Worm (Caenorhabditis elegans) whole organism, late embryonic: ENCODE results near the gene ztf-22.
A peak's percentile ranks its signal among the peaks of the same experiment; 100 is the strongest.

Experiments
- C08G9.2 ChIP-seq: sonication (generic microtip); optimal IDR thresholded peaks from 2 replicates; lab custom pipeline; 2016; ENCODE audit warnings: mild to moderate bottlenecking, missing genetic modification characterization, moderate library complexity, missing compliant biosample characterization
- K09A11.1 ChIP-seq: sonication (generic microtip); optimal IDR thresholded peaks from 2 replicates; lab custom pipeline; 2017; ENCODE audit warnings: antibody characterized with exemption, mild to moderate bottlenecking, missing genetic modification characterization, missing compliant biosample characterization; ENCODE audit not compliant: insufficient read depth
- ceh-14 ChIP-seq: sonication (generic microtip); optimal IDR thresholded peaks from 2 replicates; lab custom pipeline; 2016; ENCODE audit warnings: missing genotype, missing genetic modification characterization, missing compliant biosample characterization
- ceh-18 ChIP-seq: sonication (generic microtip); optimal IDR thresholded peaks from 2 replicates; lab custom pipeline; 2016; ENCODE audit warnings: missing genetic modification characterization, missing compliant biosample characterization
- ceh-19 ChIP-seq: fragments of 200-800 bp; sonication (Bioruptor generic); optimal IDR thresholded peaks from 2 replicates; lab custom pipeline; 2018; ENCODE audit warnings: mild to moderate bottlenecking, missing genetic modification characterization, missing compliant biosample characterization
- ceh-22 ChIP-seq: sonication (generic microtip); optimal IDR thresholded peaks from 2 replicates; lab custom pipeline; 2017; ENCODE audit warnings: missing biosample characterization, missing genetic modification characterization
- ceh-24 ChIP-seq: sonication (generic microtip); optimal IDR thresholded peaks from 2 replicates; lab custom pipeline; 2016; ENCODE audit warnings: mild to moderate bottlenecking, missing genetic modification characterization, missing compliant biosample characterization
- ceh-30 ChIP-seq: fragments of 150-350 bp; optimal IDR thresholded peaks from 2 replicates; lab custom pipeline; 2014; ENCODE audit warnings: missing biosample characterization, missing genetic modification characterization
- ceh-31 ChIP-seq: sonication (generic microtip); optimal IDR thresholded peaks from 2 replicates; lab custom pipeline; 2016; ENCODE audit warnings: missing genetic modification characterization, missing compliant biosample characterization
- ceh-45 ChIP-seq: fragments of 200-800 bp; sonication (Bioruptor generic); IDR thresholded peaks from 2 replicates; pipeline ENCODE4 v1.3.6; 2022; ENCODE audit warnings: missing genetic modification reagents, missing genetic modification characterization, missing compliant biosample characterization
- ceh-48 ChIP-seq: sonication (generic microtip); optimal IDR thresholded peaks from 2 replicates; lab custom pipeline; 2016; ENCODE audit warnings: missing genetic modification characterization, inconsistent platforms, missing compliant biosample characterization
- ceh-6 ChIP-seq: fragments of 200-800 bp; sonication (Bioruptor generic); optimal IDR thresholded peaks from 2 replicates; lab custom pipeline; 2018; ENCODE audit warnings: mild to moderate bottlenecking, missing genetic modification characterization, missing compliant biosample characterization
- elt-2 ChIP-seq: sonication (generic microtip); optimal IDR thresholded peaks from 2 replicates; lab custom pipeline; 2016; ENCODE audit warnings: missing genetic modification reagents, missing genetic modification characterization, missing compliant biosample characterization
- elt-4 ChIP-seq: sonication (generic microtip); optimal IDR thresholded peaks from 2 replicates; lab custom pipeline; 2016; ENCODE audit warnings: missing genetic modification characterization, missing compliant biosample characterization
- ets-4 ChIP-seq: sonication (generic microtip); optimal IDR thresholded peaks from 2 replicates; lab custom pipeline; 2016; ENCODE audit warnings: missing genetic modification characterization, missing compliant biosample characterization
- eyg-1 ChIP-seq: sonication (generic microtip); optimal IDR thresholded peaks from 2 replicates; lab custom pipeline; 2016; ENCODE audit warnings: missing genotype, missing genetic modification characterization, missing compliant biosample characterization
- fkh-6 ChIP-seq: sonication (generic microtip); optimal IDR thresholded peaks from 2 replicates; lab custom pipeline; 2016; ENCODE audit warnings: missing genetic modification characterization, missing compliant biosample characterization
- hlh-13 ChIP-seq: fragments of 200-800 bp; sonication (Bioruptor generic); optimal IDR thresholded peaks from 2 replicates; lab custom pipeline; 2018; ENCODE audit warnings: mild to moderate bottlenecking, missing genetic modification characterization, missing compliant biosample characterization
- hlh-30 ChIP-seq: sonication (generic microtip); optimal IDR thresholded peaks from 2 replicates; lab custom pipeline; 2017; ENCODE audit warnings: antibody characterized with exemption, missing genetic modification characterization, missing compliant biosample characterization; ENCODE audit not compliant: insufficient read depth
- hlh-6 ChIP-seq: sonication (generic microtip); optimal IDR thresholded peaks from 2 replicates; lab custom pipeline; 2016; ENCODE audit warnings: missing genotype, missing genetic modification characterization, missing compliant biosample characterization
- hlh-8 ChIP-seq: sonication (generic microtip); optimal IDR thresholded peaks from 2 replicates; lab custom pipeline; 2016; ENCODE audit warnings: missing genotype, missing genetic modification characterization, missing compliant biosample characterization
- lim-6 ChIP-seq: sonication (generic microtip); optimal IDR thresholded peaks from 2 replicates; lab custom pipeline; 2016; ENCODE audit warnings: missing genetic modification characterization, missing compliant biosample characterization
- mec-3 ChIP-seq: sonication (generic microtip); optimal IDR thresholded peaks from 2 replicates; lab custom pipeline; 2016; ENCODE audit warnings: borderline replicate concordance, missing genetic modification characterization, missing compliant biosample characterization
- nhr-11 ChIP-seq: fragments of 150-350 bp; optimal IDR thresholded peaks from 2 replicates; lab custom pipeline; 2014; ENCODE audit warnings: missing biosample characterization, missing genetic modification characterization
- nhr-232 ChIP-seq: sonication (generic microtip); optimal IDR thresholded peaks from 2 replicates; lab custom pipeline; 2016; ENCODE audit warnings: missing genetic modification characterization, missing compliant biosample characterization
- pag-3 ChIP-seq: sonication (generic microtip); optimal IDR thresholded peaks from 2 replicates; lab custom pipeline; 2016; ENCODE audit warnings: missing compliant biosample characterization, missing genetic modification characterization, borderline replicate concordance
- pat-9 ChIP-seq: fragments of 200-800 bp; sonication (Bioruptor generic); optimal IDR thresholded peaks from 2 replicates; lab custom pipeline; 2018; ENCODE audit warnings: mild to moderate bottlenecking, missing genetic modification characterization, moderate library complexity, missing compliant biosample characterization
- pax-1 ChIP-seq: fragments of 150-350 bp; optimal IDR thresholded peaks from 2 replicates; lab custom pipeline; 2014; ENCODE audit warnings: missing biosample characterization, missing genetic modification characterization
- pha-4 ChIP-seq: fragments of 150-350 bp; optimal IDR thresholded peaks from 2 replicates; lab custom pipeline; 2018; ENCODE audit warnings: missing biosample characterization, missing genetic modification reagents, missing genetic modification characterization
- pqm-1 ChIP-seq: sonication (generic microtip); optimal IDR thresholded peaks from 2 replicates; lab custom pipeline; 2016; ENCODE audit warnings: missing genetic modification characterization, missing compliant biosample characterization
- rnt-1 ChIP-seq: sonication (generic microtip); optimal IDR thresholded peaks from 2 replicates; lab custom pipeline; 2016; ENCODE audit warnings: missing genetic modification characterization, missing compliant biosample characterization
- sdc-2 ChIP-seq: sonication (generic microtip); optimal IDR thresholded peaks from 2 replicates; lab custom pipeline; 2016; ENCODE audit warnings: missing genotype, missing genetic modification characterization, missing compliant biosample characterization
- sox-2 ChIP-seq: fragments of 200-800 bp; sonication (Bioruptor generic); IDR thresholded peaks from 2 replicates; pipeline ENCODE4 v1.3.6; 2022; ENCODE audit warnings: missing genetic modification reagents, missing genetic modification characterization, missing compliant biosample characterization
- tbx-2 ChIP-seq: sonication (generic microtip); optimal IDR thresholded peaks from 2 replicates; lab custom pipeline; 2016; ENCODE audit warnings: missing genetic modification characterization, missing compliant biosample characterization
- tbx-7 ChIP-seq: sonication (generic microtip); optimal IDR thresholded peaks from 2 replicates; lab custom pipeline; 2016; ENCODE audit warnings: missing genotype, missing genetic modification characterization, missing compliant biosample characterization
- unc-42 ChIP-seq: sonication (generic microtip); optimal IDR thresholded peaks from 2 replicates; lab custom pipeline; 2016; ENCODE audit warnings: missing genotype, missing genetic modification characterization, missing compliant biosample characterization
- unc-55 ChIP-seq: sonication (generic microtip); optimal IDR thresholded peaks from 2 replicates; lab custom pipeline; 2017; ENCODE audit warnings: missing biosample characterization, missing genetic modification reagents, missing genetic modification characterization
- unc-86 ChIP-seq: sonication (generic microtip); optimal IDR thresholded peaks from 2 replicates; lab custom pipeline; 2016; ENCODE audit warnings: missing genetic modification characterization, missing compliant biosample characterization
- zip-5 ChIP-seq: sonication (generic microtip); optimal IDR thresholded peaks from 2 replicates; lab custom pipeline; 2016; ENCODE audit warnings: missing genetic modification characterization, missing compliant biosample characterization
- ztf-16 ChIP-seq: sonication (generic microtip); optimal IDR thresholded peaks from 2 replicates; lab custom pipeline; 2017; ENCODE audit warnings: missing genetic modification characterization, missing compliant biosample characterization

Gene ztf-22

ce11 chrII:13320811-13321210 lies 35.2 kb upstream of the ztf-22 start, which contains the start of gene mac-1:
TSS of gene mac-1 (minus strand) at chrII:13320911.
- TF ChIP-seq sox-2 (GFP tag; lab: Robert Waterston, UW), result no peak
- no peak for TF ChIP-seq hlh-6
- no peak for TF ChIP-seq rnt-1
- TF ChIP-seq ceh-48 (tag; lab: Kevin White, UChicago), result no peak
- TF ChIP-seq nhr-11 (tag; lab: Kevin White, UChicago), result no peak
- TF ChIP-seq ceh-18 (tag; lab: Kevin White, UChicago), result no peak
- no peak for TF ChIP-seq ceh-31 (tag; lab: Kevin White, UChicago)
- TF ChIP-seq sdc-2 (tag; lab: Kevin White, UChicago), result no peak
- no peak for TF ChIP-seq tbx-2 (tag; lab: Kevin White, UChicago)
- TF ChIP-seq ceh-45, result no peak
- no peak for TF ChIP-seq ceh-14 (tag; lab: Kevin White, UChicago)
- no peak for TF ChIP-seq zip-5 (tag; lab: Kevin White, UChicago)
- TF ChIP-seq nhr-232 (tag; lab: Kevin White, UChicago), result no peak
- TF ChIP-seq fkh-6, result no peak
- no peak for TF ChIP-seq pag-3 (tag; lab: Kevin White, UChicago)
- TF ChIP-seq K09A11.1 (tag; lab: Kevin White, UChicago), result no peak
- no peak for TF ChIP-seq ets-4
- TF ChIP-seq ceh-24 (tag; lab: Kevin White, UChicago), result no peak
- TF ChIP-seq, all 69 proteins: peak for 0

ce11 chrII:13316630-13317029 lies 31.0 kb upstream of the ztf-22 start:
- TF ChIP-seq hlh-8 (tag; lab: Kevin White, UChicago) (no peak), eyg-1 (no peak), hlh-30 (tag; lab: Kevin White, UChicago) (no peak), lim-6 (tag; lab: Kevin White, UChicago) (no peak), fkh-6 (no peak), ceh-22 (tag; lab: Kevin White, UChicago) (no peak), ceh-6 (no peak), sox-2 (GFP tag; lab: Robert Waterston, UW) (no peak), K09A11.1 (tag; lab: Kevin White, UChicago) (no peak), ceh-19 (GFP tag; lab: Kevin White, UChicago) (no peak), unc-42 (tag; lab: Kevin White, UChicago) (no peak), sdc-2 (tag; lab: Kevin White, UChicago) (peak; percentile 12), pat-9 (tag; lab: Kevin White, UChicago) (no peak), mec-3 (peak; percentile 31), hlh-6 (peak; percentile 57), hlh-13 (no peak), pqm-1 (tag; lab: Kevin White, UChicago) (no peak), unc-86 (tag; lab: Kevin White, UChicago) (no peak), unc-55 (no peak), ceh-30 (tag; lab: Kevin White, UChicago) (no peak), ztf-16 (tag; lab: Kevin White, UChicago) (no peak), pha-4 (no peak), elt-4 (tag; lab: Kevin White, UChicago) (peak; percentile 72), ceh-48 (tag; lab: Kevin White, UChicago) (no peak)
- TF ChIP-seq, all 69 proteins: peak for 4

- TF ChIP-seq elt-2 (tag; lab: Kevin White, UChicago) (no peak), tbx-7 (tag; lab: Kevin White, UChicago) (no peak), C08G9.2 (no peak), ceh-14 (tag; lab: Kevin White, UChicago) (no peak), pax-1 (no peak), ceh-48 (tag; lab: Kevin White, UChicago) (peak; percentile 98)
These were observed 30.3 kb upstream of the ztf-22 start for ce11 chrII:13315637-13316523.
